Worm (Caenorhabditis elegans) whole organism, L4 larva: ENCODE measurements around the gene C35D10.1.

Source experiments
- aly-2 ChIP-seq: sonication (generic microtip); optimal IDR thresholded peaks from 2 replicates; lab custom pipeline; 2018; ENCODE audit warnings: missing biosample characterization, missing genetic modification characterization
- ama-1 ChIP-seq: fragments of 150-350 bp; optimal IDR thresholded peaks from 2 replicates; lab custom pipeline; 2014; ENCODE audit warnings: inconsistent platforms, mixed read lengths
- ceh-28 ChIP-seq: fragments of 150-350 bp; optimal IDR thresholded peaks from 2 replicates; lab custom pipeline; 2014; ENCODE audit warnings: missing biosample characterization, missing genetic modification reagents, missing genetic modification characterization
- ceh-82 ChIP-seq: sonication (generic microtip); optimal IDR thresholded peaks from 2 replicates; lab custom pipeline; 2017; ENCODE audit warnings: missing biosample characterization, missing genetic modification characterization
- dve-1 ChIP-seq: sonication (generic microtip); optimal IDR thresholded peaks from 2 replicates; lab custom pipeline; 2017; ENCODE audit warnings: antibody characterized with exemption, mild to moderate bottlenecking, missing genetic modification characterization, missing compliant biosample characterization; ENCODE audit not compliant: insufficient read depth
- lim-7 ChIP-seq: fragments of 200-800 bp; sonication (Bioruptor generic); IDR thresholded peaks from 2 replicates; pipeline ENCODE4 v1.3.6; 2022; ENCODE audit warnings: missing genetic modification characterization, missing compliant biosample characterization
- lir-3 ChIP-seq: sonication (generic microtip); optimal IDR thresholded peaks from 2 replicates; lab custom pipeline; 2016; ENCODE audit warnings: mild to moderate bottlenecking, missing genetic modification characterization, missing compliant biosample characterization
- mep-1 ChIP-seq: fragments of 150-350 bp; sonication (generic microtip); optimal IDR thresholded peaks from 3 replicates; lab custom pipeline; 2014; ENCODE audit warnings: missing biosample characterization, missing genetic modification characterization
- nhr-10 ChIP-seq: fragments of 150-350 bp; optimal IDR thresholded peaks from 2 replicates; lab custom pipeline; 2014; ENCODE audit warnings: missing biosample characterization, missing genetic modification characterization

DNA sequence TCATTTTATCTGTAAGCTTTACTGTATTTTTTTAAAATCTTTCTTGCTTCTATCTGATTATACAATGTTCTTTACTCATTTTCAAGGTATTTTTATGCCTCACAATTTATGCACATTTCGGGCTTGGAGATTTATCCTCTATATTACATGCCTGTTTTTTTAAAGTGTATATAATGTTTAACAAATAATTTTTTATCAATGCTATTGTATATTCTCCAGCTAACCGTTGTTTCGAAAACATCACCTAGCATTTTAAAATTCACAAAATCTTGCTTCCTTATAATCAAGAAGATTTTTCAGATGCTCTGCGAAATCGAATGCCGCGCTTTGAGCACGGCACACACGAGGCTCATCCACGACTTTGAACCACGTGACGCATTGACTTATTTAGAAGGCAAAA lies 27.5 kb upstream of the C35D10.1 start, which contains the start of gene ced-4:
- TF ChIP-seq lim-7 (GFP tag; lab: Robert Waterston, UW) (no peak), aly-2 (tag; lab: Kevin White, UChicago) (no peak), ceh-28 (no peak), mep-1 (tag; lab: Kevin White, UChicago) (no peak), dve-1 (tag; lab: Kevin White, UChicago) (no peak), ceh-82 (no peak), ama-1 (lab: Kevin White, UChicago) (no peak), lir-3 (no peak), nhr-10 (tag; lab: Kevin White, UChicago) (no peak)
